Fruit fly (Drosophila melanogaster) whole organism, prepupa: ENCODE results near the gene CG13008.

Experiments used
- CG10669 ChIP-seq: fragments of 200-800 bp; sonication (Bioruptor generic); optimal IDR thresholded peaks from 3 replicates; lab custom pipeline; 2018; ENCODE audit warnings: missing biosample characterization, mild to moderate bottlenecking, missing genetic modification characterization, moderate library complexity
- CG11294 ChIP-seq: fragments of 200-800 bp; sonication (Bioruptor generic); IDR thresholded peaks from 2 replicates; pipeline ENCODE4 v1.3.6; 2022; ENCODE audit warnings: missing biosample characterization, missing genetic modification characterization
- CG15336 ChIP-seq: fragments of 200-800 bp; sonication (Bioruptor generic); IDR thresholded peaks from 2 replicates; pipeline ENCODE4 v1.3.6; 2022; ENCODE audit warnings: missing biosample characterization, missing genetic modification characterization
- CG16779 ChIP-seq: fragments of 200-800 bp; sonication (Bioruptor generic); optimal IDR thresholded peaks from 3 replicates; lab custom pipeline; 2017; ENCODE audit warnings: missing biosample characterization, mild to moderate bottlenecking, missing genetic modification characterization
- CG3032 ChIP-seq: fragments of 200-800 bp; optimal IDR thresholded peaks from 2 replicates; lab custom pipeline; 2019; ENCODE audit warnings: missing biosample characterization, mild to moderate bottlenecking, missing genetic modification characterization, moderate library complexity
- CG31627 ChIP-seq: fragments of 200-800 bp; sonication (Bioruptor generic); optimal IDR thresholded peaks from 3 replicates; lab custom pipeline; 2016; ENCODE audit warnings: missing biosample characterization, missing genetic modification characterization
- CG32006 ChIP-seq: fragments of 200-800 bp; sonication (Bioruptor generic); optimal IDR thresholded peaks from 3 replicates; lab custom pipeline; 2017; ENCODE audit warnings: missing biosample characterization, mild to moderate bottlenecking, missing genetic modification characterization
- CG3919 ChIP-seq: fragments of 200-800 bp; sonication (Bioruptor generic); optimal IDR thresholded peaks from 3 replicates; lab custom pipeline; 2016; ENCODE audit warnings: missing biosample characterization, missing genetic modification characterization
- CG6276 ChIP-seq: fragments of 200-800 bp; sonication (Bioruptor generic); optimal IDR thresholded peaks from 2 replicates; lab custom pipeline; 2017; ENCODE audit warnings: missing biosample characterization, mild to moderate bottlenecking, missing genetic modification characterization
- CG6792 ChIP-seq: fragments of 200-800 bp; sonication (Bioruptor generic); optimal IDR thresholded peaks from 3 replicates; lab custom pipeline; 2016; ENCODE audit warnings: missing biosample characterization, missing genetic modification characterization
- CG8119 ChIP-seq: fragments of 200-800 bp; sonication (Bioruptor generic); IDR thresholded peaks from 3 replicates; pipeline ENCODE4 v1.3.6; 2022; ENCODE audit warnings: missing biosample characterization, missing genetic modification characterization
- Eip78C ChIP-seq: fragments of 200-800 bp; sonication (Bioruptor generic); peaks from one replicate; lab custom pipeline; 2016; ENCODE audit warnings: missing biosample characterization, missing genetic modification characterization
- Gug ChIP-seq: fragments of 200-800 bp; sonication (Bioruptor generic); IDR thresholded peaks from 2 replicates; pipeline ENCODE4 v1.3.6; 2022; ENCODE audit warnings: missing biosample characterization, missing genetic modification characterization
- Hr38 ChIP-seq: sonication (Bioruptor generic); optimal IDR thresholded peaks from 2 replicates; lab custom pipeline; 2016; ENCODE audit warnings: missing biosample characterization, missing genetic modification characterization
- Hr39 ChIP-seq: fragments of 200-800 bp; sonication (Bioruptor generic); optimal IDR thresholded peaks from 2 replicates; lab custom pipeline; 2016; ENCODE audit warnings: missing biosample characterization, missing genetic modification characterization
- Hr4 ChIP-seq: fragments of 200-800 bp; sonication (Bioruptor generic); optimal IDR thresholded peaks from 3 replicates; lab custom pipeline; 2016; ENCODE audit warnings: missing biosample characterization, missing genetic modification characterization
- Lpt ChIP-seq: fragments of 200-800 bp; sonication (Bioruptor generic); optimal IDR thresholded peaks from 3 replicates; lab custom pipeline; 2016; ENCODE audit warnings: missing biosample characterization, missing genetic modification characterization
- Met ChIP-seq: fragments of 200-800 bp; sonication (Bioruptor generic); optimal IDR thresholded peaks from 3 replicates; lab custom pipeline; 2016; ENCODE audit warnings: missing biosample characterization, missing genetic modification characterization
- OdsH ChIP-seq: fragments of 200-800 bp; sonication (Bioruptor generic); optimal IDR thresholded peaks from 3 replicates; lab custom pipeline; 2016; ENCODE audit warnings: missing biosample characterization, missing genetic modification characterization
- Smox ChIP-seq: fragments of 200-800 bp; sonication (Bioruptor generic); optimal IDR thresholded peaks from 3 replicates; lab custom pipeline; 2016; ENCODE audit warnings: missing biosample characterization, missing genetic modification characterization
- Sox102F ChIP-seq: fragments of 200-800 bp; sonication (Bioruptor generic); optimal IDR thresholded peaks from 2 replicates; lab custom pipeline; 2016; ENCODE audit warnings: missing biosample characterization, mild to moderate bottlenecking, missing genetic modification characterization
- Sox14 ChIP-seq: fragments of 200-800 bp; sonication (Bioruptor generic); optimal IDR thresholded peaks from 3 replicates; lab custom pipeline; 2016; ENCODE audit warnings: missing biosample characterization, missing genetic modification characterization
- Sox15 ChIP-seq: fragments of 200-800 bp; sonication (Bioruptor generic); optimal IDR thresholded peaks from 3 replicates; lab custom pipeline; 2016; ENCODE audit warnings: missing biosample characterization, missing genetic modification characterization
- achi ChIP-seq: fragments of 200-800 bp; sonication (Bioruptor generic); optimal IDR thresholded peaks from 3 replicates; lab custom pipeline; 2016; ENCODE audit warnings: missing biosample characterization, missing genetic modification characterization
- acj6 ChIP-seq: fragments of 200-800 bp; sonication (Bioruptor generic); optimal IDR thresholded peaks from 3 replicates; lab custom pipeline; 2016; ENCODE audit warnings: missing biosample characterization, missing genetic modification characterization
- cyc ChIP-seq: fragments of 200-800 bp; sonication (Bioruptor generic); optimal IDR thresholded peaks from 3 replicates; lab custom pipeline; 2016; ENCODE audit warnings: missing biosample characterization, missing genetic modification characterization
- esn ChIP-seq: fragments of 200-800 bp; sonication (Bioruptor generic); optimal IDR thresholded peaks from 2 replicates; lab custom pipeline; 2016; ENCODE audit warnings: missing biosample characterization, mild to moderate bottlenecking, missing genetic modification characterization, moderate library complexity
- fd85E ChIP-seq: fragments of 200-800 bp; sonication (Bioruptor generic); optimal IDR thresholded peaks from 3 replicates; lab custom pipeline; 2016; ENCODE audit warnings: missing biosample characterization, missing genetic modification characterization
- fkh ChIP-seq: fragments of 200-800 bp; sonication (Bioruptor generic); optimal IDR thresholded peaks from 3 replicates; lab custom pipeline; 2017; ENCODE audit warnings: missing biosample characterization, mild to moderate bottlenecking, missing genetic modification characterization, moderate library complexity
- lz ChIP-seq: fragments of 200-800 bp; sonication (Bioruptor generic); optimal IDR thresholded peaks from 3 replicates; lab custom pipeline; 2016; ENCODE audit warnings: missing biosample characterization, missing genetic modification characterization
- pdm3 ChIP-seq: fragments of 200-800 bp; sonication (Bioruptor generic); optimal IDR thresholded peaks from 3 replicates; lab custom pipeline; 2016; ENCODE audit warnings: missing biosample characterization, missing genetic modification characterization
- salr ChIP-seq, 2 experiments: fragments of 200-800 bp; sonication (Bioruptor generic); optimal IDR thresholded peaks; 3 replicates each; lab custom pipeline; 2016 to 2018; ENCODE audit warnings: missing biosample characterization in 2 of 2, missing genetic modification characterization in 2 of 2, mild to moderate bottlenecking in 1 of 2
- svp ChIP-seq: fragments of 200-800 bp; sonication (Bioruptor generic); peaks from one replicate; lab custom pipeline; 2016; ENCODE audit warnings: missing biosample characterization, missing genetic modification characterization
- topi ChIP-seq: fragments of 200-800 bp; sonication (Bioruptor generic); optimal IDR thresholded peaks from 3 replicates; lab custom pipeline; 2016; ENCODE audit warnings: missing biosample characterization, missing genetic modification characterization
- vri ChIP-seq: fragments of 200-800 bp; sonication (Bioruptor generic); optimal IDR thresholded peaks from 3 replicates; lab custom pipeline; 2016; ENCODE audit warnings: missing biosample characterization, mild to moderate bottlenecking, missing genetic modification characterization

The CG13008 gene

dm6 chrX:16669849-16670248, 41.3 kb upstream of the CG13008 start:
- TF ChIP-seq CG3032 (tag; lab: Kevin White, UChicago) (no peak), Met (GFP tag; lab: Kevin White, UChicago) (peak; percentile 4), Eip78C (GFP tag; lab: Kevin White, UChicago) (peak; percentile 51)

dm6 chrX:16670262-16670661, 40.8 kb upstream of the CG13008 start:
- peak; percentile 37 for TF ChIP-seq pdm3
- peak; percentile 32 for TF ChIP-seq CG6276
- no peak for TF ChIP-seq CG11294 (GFP tag; lab: Robert Waterston, UW)
- TF ChIP-seq Sox102F (GFP tag; lab: Kevin White, UChicago): peak; percentile 6
- peak; percentile 64 for TF ChIP-seq CG32006
- no peak for TF ChIP-seq Sox14 (GFP tag; lab: Kevin White, UChicago)
- TF ChIP-seq CG3919 (GFP tag; lab: Kevin White, UChicago): no peak
- peak; percentile 45 for TF ChIP-seq Eip78C (GFP tag; lab: Kevin White, UChicago)
- peak; percentile 29 for TF ChIP-seq CG31627
- no peak for TF ChIP-seq Met (GFP tag; lab: Kevin White, UChicago)
- TF ChIP-seq salr (GFP tag; optimal IDR thresholded peaks at IDR 0.05; lab: Kevin White, UChicago): peak in 1 of 2 experiments; percentile 9
- TF ChIP-seq CG8119 (GFP tag; lab: Robert Waterston, UW): peak; percentile 31; the same call in 1 of the 3 replicates
- TF ChIP-seq Smox (GFP tag; lab: Kevin White, UChicago): peak; percentile 34
- peak; percentile 35 for TF ChIP-seq Hr4 (GFP tag; lab: Kevin White, UChicago)
- TF ChIP-seq CG3032 (tag; lab: Kevin White, UChicago): no peak
- peak; percentile 13 for TF ChIP-seq lz (GFP tag; lab: Kevin White, UChicago)
- TF ChIP-seq achi (GFP tag; lab: Kevin White, UChicago): peak; percentile 27
- peak; percentile 33 for TF ChIP-seq cyc (GFP tag; lab: Kevin White, UChicago)
- TF ChIP-seq Gug: no peak
- TF ChIP-seq esn (GFP tag; lab: Kevin White, UChicago): peak; percentile 47
- peak; percentile 14 for TF ChIP-seq OdsH
- peak; percentile 29 for TF ChIP-seq Hr39
- no peak for TF ChIP-seq Sox15
- TF ChIP-seq CG6792 (GFP tag; lab: Kevin White, UChicago): no peak

- TF ChIP-seq esn (GFP tag; lab: Kevin White, UChicago) (peak; percentile 3), vri (no peak), CG10669 (GFP tag; lab: Kevin White, UChicago) (no peak), Met (GFP tag; lab: Kevin White, UChicago) (peak; percentile 40), acj6 (GFP tag; lab: Kevin White, UChicago) (peak; percentile 0), Hr39 (peak; percentile 28), CG6792 (GFP tag; lab: Kevin White, UChicago) (no peak), pdm3 (peak; percentile 6), fd85E (no peak), Lpt (GFP tag; lab: Kevin White, UChicago) (no peak), svp (peak; percentile 90), Sox102F (GFP tag; lab: Kevin White, UChicago) (peak; percentile 22), CG32006 (peak; percentile 19), lz (GFP tag; lab: Kevin White, UChicago) (peak; percentile 6), topi (GFP tag; lab: Kevin White, UChicago) (peak; percentile 8), CG16779 (no peak), CG15336 (GFP tag; lab: Robert Waterston, UW) (0 out of 2 replicates have a peak, but pooled peaks have one; percentile 17), Hr4 (GFP tag; lab: Kevin White, UChicago) (peak; percentile 16), Hr38 (GFP tag; lab: Kevin White, UChicago) (no peak), OdsH (peak; percentile 10), fkh (GFP tag; lab: Kevin White, UChicago) (peak; percentile 1), Eip78C (GFP tag; lab: Kevin White, UChicago) (peak; percentile 63), CG31627 (peak; percentile 32)
Observed at dm6 chrX:16670691-16671481, 40.2 kb upstream of the CG13008 start.
